Worm (Caenorhabditis elegans) whole organism, L4 larva: ENCODE data around the gene mkk-4.

Experiments
- D1046.2 ChIP-seq: fragments of 200-800 bp; sonication (Bioruptor generic); IDR thresholded peaks from 2 replicates; pipeline ENCODE4 v1.3.6; 2022; ENCODE audit warnings: missing genetic modification characterization, missing compliant biosample characterization
- F26F4.8 ChIP-seq: fragments of 200-800 bp; sonication (Bioruptor generic); conservative IDR thresholded peaks from 2 replicates; pipeline ENCODE4 v1.3.6; 2022; ENCODE audit warnings: missing genetic modification characterization, missing compliant biosample characterization
- T20F7.1 ChIP-seq: fragments of 200-800 bp; sonication (Bioruptor generic); optimal IDR thresholded peaks from 2 replicates; lab custom pipeline; 2018; ENCODE audit warnings: mild to moderate bottlenecking, missing genetic modification characterization, missing compliant biosample characterization
- Y105C5A.15 ChIP-seq: fragments of 200-800 bp; sonication (Bioruptor generic); IDR thresholded peaks from 2 replicates; pipeline ENCODE4 v1.3.6; 2022; ENCODE audit warnings: missing genetic modification characterization, missing compliant biosample characterization
- Y5F2A.4 ChIP-seq: fragments of 200-800 bp; sonication (Bioruptor generic); optimal IDR thresholded peaks from 2 replicates; lab custom pipeline; 2018; ENCODE audit warnings: mild to moderate bottlenecking, missing genetic modification characterization, missing compliant biosample characterization
- Y75B8A.6 ChIP-seq: fragments of 200-800 bp; sonication (Bioruptor generic); IDR thresholded peaks from 2 replicates; pipeline ENCODE4 v1.3.6; 2022; ENCODE audit warnings: missing genetic modification reagents, missing genetic modification characterization, missing compliant biosample characterization
- ZK337.2 ChIP-seq: fragments of 200-800 bp; sonication (Bioruptor generic); IDR thresholded peaks from 2 replicates; pipeline ENCODE4 v1.3.6; 2022; ENCODE audit warnings: missing genetic modification reagents, missing genetic modification characterization, missing compliant biosample characterization
- aha-1 ChIP-seq: fragments of 150-350 bp; peaks from one replicate; lab custom pipeline; 2014; ENCODE audit warnings: missing biosample characterization, missing genetic modification characterization
- ceh-28 ChIP-seq: fragments of 150-350 bp; optimal IDR thresholded peaks from 2 replicates; lab custom pipeline; 2014; ENCODE audit warnings: missing biosample characterization, missing genetic modification reagents, missing genetic modification characterization
- ctbp-1 ChIP-seq: fragments of 200-800 bp; sonication (Bioruptor generic); IDR thresholded peaks from 2 replicates; pipeline ENCODE4 v1.3.6; 2022; ENCODE audit warnings: missing genetic modification reagents, missing genetic modification characterization, missing compliant biosample characterization
- daf-16 ChIP-seq, 3 experiments: sonication (generic microtip); optimal IDR thresholded peaks; 2 replicates each; lab custom pipeline; 2016 to 2017; ENCODE audit warnings: missing genetic modification characterization in 3 of 3, missing genetic modification reagents in 3 of 3, mild to moderate bottlenecking in 2 of 3, missing compliant biosample characterization in 2 of 3, missing biosample characterization in 1 of 3, moderate library complexity in 1 of 3
- dmd-6 ChIP-seq: fragments of 200-800 bp; sonication (Bioruptor generic); IDR thresholded peaks from 2 replicates; pipeline ENCODE4 v1.3.6; 2022; ENCODE audit warnings: missing genetic modification reagents, missing genetic modification characterization, missing compliant biosample characterization
- dmd-8 ChIP-seq: fragments of 200-800 bp; sonication (Bioruptor generic); IDR thresholded peaks from 2 replicates; pipeline ENCODE4 v1.3.6; 2022; ENCODE audit warnings: missing genetic modification characterization, missing compliant biosample characterization
- dve-1 ChIP-seq: sonication (generic microtip); optimal IDR thresholded peaks from 2 replicates; lab custom pipeline; 2017; ENCODE audit warnings: antibody characterized with exemption, mild to moderate bottlenecking, missing genetic modification characterization, missing compliant biosample characterization; ENCODE audit not compliant: insufficient read depth
- egl-43 ChIP-seq: fragments of 200-800 bp; sonication (Bioruptor generic); IDR thresholded peaks from 2 replicates; pipeline ENCODE4 v1.3.6; 2022; ENCODE audit warnings: missing genetic modification reagents, missing genetic modification characterization, missing compliant biosample characterization
- hlh-11 ChIP-seq: fragments of 200-800 bp; sonication (Bioruptor generic); optimal IDR thresholded peaks from 2 replicates; lab custom pipeline; 2018; ENCODE audit warnings: mild to moderate bottlenecking, missing genetic modification characterization, missing compliant biosample characterization
- hlh-30 ChIP-seq: sonication (generic microtip); optimal IDR thresholded peaks from 2 replicates; lab custom pipeline; 2017; ENCODE audit warnings: antibody characterized with exemption, mild to moderate bottlenecking, missing genetic modification characterization, missing compliant biosample characterization; ENCODE audit not compliant: insufficient read depth
- lin-13 ChIP-seq: fragments of 150-350 bp; optimal IDR thresholded peaks from 2 replicates; lab custom pipeline; 2014; ENCODE audit warnings: missing biosample characterization, missing genetic modification reagents, missing genetic modification characterization
- lin-29 ChIP-seq: fragments of 200-800 bp; sonication (Bioruptor generic); IDR thresholded peaks from 2 replicates; pipeline ENCODE4 v1.3.6; 2022; ENCODE audit warnings: missing genetic modification reagents, missing genetic modification characterization, missing compliant biosample characterization
- lin-39 ChIP-seq: fragments of 150-350 bp; optimal IDR thresholded peaks from 2 replicates; lab custom pipeline; 2014; ENCODE audit warnings: missing biosample characterization, missing genetic modification reagents, missing genetic modification characterization
- lsy-2 ChIP-seq, 2 experiments: fragments of 150-350 bp in 1 of 2; sonication (generic microtip) in 1 of 2; optimal IDR thresholded peaks; 2 replicates each; lab custom pipeline; 2014 to 2017; ENCODE audit warnings: missing biosample characterization in 2 of 2, missing genetic modification characterization in 2 of 2
- madf-5 ChIP-seq, 2 experiments: fragments of 200-800 bp; sonication (Bioruptor generic); IDR thresholded peaks; 2 replicates each; pipeline ENCODE4 v1.3.6; 2022; ENCODE audit warnings: missing compliant biosample characterization in 2 of 2, missing genetic modification characterization in 2 of 2
- mdl-1 ChIP-seq, 2 experiments: fragments of 150-350 bp in 1 of 2; sonication (generic microtip) in 1 of 2; optimal IDR thresholded peaks; 2 replicates each; lab custom pipeline; 2014 to 2017; ENCODE audit warnings: missing biosample characterization in 2 of 2, missing genetic modification characterization in 2 of 2
- mdt-29 ChIP-seq: fragments of 200-800 bp; sonication (Bioruptor generic); IDR thresholded peaks from 2 replicates; pipeline ENCODE4 v1.3.6; 2022; ENCODE audit warnings: missing genetic modification reagents, missing genetic modification characterization, missing compliant biosample characterization
- mep-1 ChIP-seq: fragments of 150-350 bp; sonication (generic microtip); optimal IDR thresholded peaks from 3 replicates; lab custom pipeline; 2014; ENCODE audit warnings: missing biosample characterization, missing genetic modification characterization
- mes-2 ChIP-seq: sonication (generic microtip); optimal IDR thresholded peaks from 2 replicates; lab custom pipeline; 2016; ENCODE audit warnings: missing genotype, mild to moderate bottlenecking, missing genetic modification characterization, missing compliant biosample characterization; ENCODE audit not compliant: poor library complexity, severe bottlenecking
- nhr-102 ChIP-seq: sonication (generic microtip); optimal IDR thresholded peaks from 2 replicates; lab custom pipeline; 2016; ENCODE audit warnings: mild to moderate bottlenecking, missing genetic modification characterization, moderate library complexity, missing compliant biosample characterization
- nhr-111 ChIP-seq: fragments of 200-800 bp; sonication (Bioruptor generic); optimal IDR thresholded peaks from 2 replicates; lab custom pipeline; 2018; ENCODE audit warnings: mild to moderate bottlenecking, missing genetic modification characterization, missing compliant biosample characterization
- nhr-237 ChIP-seq: sonication (generic microtip); optimal IDR thresholded peaks from 2 replicates; lab custom pipeline; 2017; ENCODE audit warnings: missing biosample characterization, missing genetic modification characterization
- nhr-28 ChIP-seq: fragments of 150-350 bp; optimal IDR thresholded peaks from 2 replicates; lab custom pipeline; 2014; ENCODE audit warnings: missing biosample characterization, missing genetic modification characterization
- nhr-42 ChIP-seq: fragments of 200-800 bp; sonication (Bioruptor generic); IDR thresholded peaks from 2 replicates; pipeline ENCODE4 v1.3.6; 2022; ENCODE audit warnings: missing genetic modification characterization, missing compliant biosample characterization
- nhr-6 ChIP-seq: fragments of 150-350 bp; optimal IDR thresholded peaks from 2 replicates; lab custom pipeline; 2014; ENCODE audit warnings: missing biosample characterization, missing genetic modification characterization
- nhr-77 ChIP-seq: fragments of 150-350 bp; optimal IDR thresholded peaks from 2 replicates; lab custom pipeline; 2014; ENCODE audit warnings: missing biosample characterization, missing genetic modification characterization
- pqm-1 ChIP-seq: sonication (generic microtip); optimal IDR thresholded peaks from 2 replicates; lab custom pipeline; 2017; ENCODE audit warnings: missing biosample characterization, missing genetic modification characterization
- snpc-4 ChIP-seq: fragments of 150-350 bp; optimal IDR thresholded peaks from 2 replicates; lab custom pipeline; 2014; ENCODE audit warnings: missing biosample characterization, missing genetic modification characterization
- unc-39 ChIP-seq: sonication (generic microtip); optimal IDR thresholded peaks from 2 replicates; lab custom pipeline; 2017; ENCODE audit warnings: missing biosample characterization, missing genetic modification characterization
- zag-1 ChIP-seq: fragments of 150-350 bp; optimal IDR thresholded peaks from 2 replicates; lab custom pipeline; 2014; ENCODE audit warnings: missing biosample characterization, missing genetic modification characterization
- zip-2 ChIP-seq: fragments of 150-350 bp; optimal IDR thresholded peaks from 2 replicates; lab custom pipeline; 2014; ENCODE audit warnings: missing biosample characterization, missing genetic modification characterization

mkk-4 gene

DNA sequence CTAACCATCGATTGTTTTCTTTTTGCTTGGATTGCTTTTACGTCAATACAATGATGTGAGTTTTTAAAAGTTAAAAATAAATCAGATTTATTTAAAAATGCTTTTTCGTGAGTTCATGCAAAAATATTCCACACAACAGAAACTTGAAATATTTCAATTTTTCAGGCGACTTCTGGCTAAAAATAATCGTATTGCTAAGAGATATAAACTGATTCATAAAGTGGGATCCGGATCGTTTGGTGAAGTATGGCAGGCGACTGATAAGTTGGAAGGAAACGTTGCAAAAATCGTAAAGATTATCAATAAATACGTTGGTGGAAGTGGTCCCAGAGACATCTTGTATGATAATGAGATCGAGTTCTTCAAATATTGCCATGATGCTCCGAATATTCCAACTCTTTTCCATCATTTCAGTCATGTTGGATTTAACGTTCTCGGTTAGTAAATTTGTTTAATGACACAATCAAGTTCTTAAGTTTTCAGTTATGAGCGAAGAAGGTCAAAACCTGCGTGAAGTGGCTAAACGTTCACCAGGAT lies 32.9 kb downstream of the mkk-4 start, which contains the start of gene ZC373.3:
Gene ZC373.3, plus strand, starts transcription at position 51 of the 537 bp plus-strand sequence.
- TF ChIP-seq aha-1 (tag; lab: Kevin White, UChicago) (peak; percentile 94), unc-39 (tag; lab: Kevin White, UChicago) (no peak), madf-5 (GFP tag; IDR thresholded peaks at IDR 0.05; lab: Robert Waterston, UW) (no peak), lin-39 (tag; lab: Kevin White, UChicago) (no peak), nhr-237 (tag; lab: Kevin White, UChicago) (no peak), snpc-4 (tag; lab: Kevin White, UChicago) (no peak)

- TF ChIP-seq daf-16 (GFP tag; optimal IDR thresholded peaks at IDR 0.05; lab: Kevin White, UChicago) (peak in 1 of 2 experiments; percentile 67), daf-16 (tag; optimal IDR thresholded peaks at IDR 0.05; lab: Kevin White, UChicago) (no peak), hlh-11 (tag; lab: Kevin White, UChicago) (peak; percentile 59), nhr-102 (tag; lab: Kevin White, UChicago) (no peak)
These were observed 40.8 kb downstream of the mkk-4 start for ce11 chrX:10068468-10068867.

- TF ChIP-seq mdt-29 (GFP tag; lab: Robert Waterston, UW) (no peak), ceh-28 (tag; lab: Kevin White, UChicago) (no peak), dmd-8 (GFP tag; lab: Robert Waterston, UW) (no peak), Y105C5A.15 (GFP tag; lab: Robert Waterston, UW) (no peak), nhr-102 (tag; lab: Kevin White, UChicago) (no peak), snpc-4 (tag; lab: Kevin White, UChicago) (no peak), F26F4.8 (GFP tag; lab: Robert Waterston, UW) (no peak), nhr-77 (tag; lab: Kevin White, UChicago) (no peak), D1046.2 (no peak), zip-2 (tag; lab: Kevin White, UChicago) (no peak), nhr-28 (no peak), zag-1 (tag; lab: Kevin White, UChicago) (no peak), lsy-2 (tag; optimal IDR thresholded peaks at IDR 0.05; lab: Kevin White, UChicago) (no peak), lin-29 (GFP tag; lab: Robert Waterston, UW) (no peak), nhr-111 (GFP tag; lab: Kevin White, UChicago) (no peak), nhr-42 (GFP tag; lab: Robert Waterston, UW) (no peak)
These were observed 42.0 kb downstream of the mkk-4 start, which contains the start of gene mlck-1 for ce11 chrX:10069692-10070091. Gene mlck-1 (minus strand): TSS chrX:10069792.

DNA sequence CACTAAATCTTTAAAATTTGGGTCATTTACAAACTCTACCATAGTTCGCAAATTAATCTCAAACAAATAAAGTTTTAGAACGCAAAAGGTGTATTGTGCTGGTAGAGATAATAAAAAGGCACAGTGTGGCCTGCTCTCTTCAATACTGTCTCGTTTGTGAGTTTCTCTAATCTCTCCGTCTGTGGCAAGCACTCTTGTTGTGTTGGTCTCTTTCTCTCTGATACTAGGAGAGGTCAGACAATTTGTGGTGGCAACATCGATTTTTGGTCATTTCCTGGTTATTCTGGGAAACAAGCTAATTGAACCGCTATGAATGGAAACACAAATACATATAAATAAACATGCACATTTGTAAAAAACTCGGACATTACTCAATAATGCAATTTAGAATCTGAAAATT lies 46.6 kb downstream of the mkk-4 start, which contains the start of gene ZC373.5:
Gene ZC373.5, minus strand, starts transcription at position 159 of the 400 bp plus-strand sequence.
- TF ChIP-seq T20F7.1 (GFP tag; lab: Kevin White, UChicago) = no peak
- TF ChIP-seq lin-39 (tag; lab: Kevin White, UChicago) = no peak
- TF ChIP-seq mdt-29 (GFP tag; lab: Robert Waterston, UW) = no peak
- TF ChIP-seq lin-13 (GFP tag; lab: Kevin White, UChicago) = no peak
- peak in 1 of 2 experiments; percentile 32 for TF ChIP-seq lsy-2 (tag; optimal IDR thresholded peaks at IDR 0.05; lab: Kevin White, UChicago)
- no peak for TF ChIP-seq egl-43 (GFP tag; lab: Robert Waterston, UW)
- no peak for TF ChIP-seq ZK337.2 (GFP tag; lab: Robert Waterston, UW)
- no peak for TF ChIP-seq Y5F2A.4 (GFP tag; lab: Kevin White, UChicago)
- TF ChIP-seq nhr-28 = peak; percentile 77
- peak; percentile 60 for TF ChIP-seq hlh-11 (tag; lab: Kevin White, UChicago)
- no peak for TF ChIP-seq ctbp-1 (GFP tag; lab: Robert Waterston, UW)
- TF ChIP-seq mdl-1 (tag; optimal IDR thresholded peaks at IDR 0.05; lab: Kevin White, UChicago) = peak in 1 of 2 experiments; percentile 11
- peak; percentile 79 for TF ChIP-seq dve-1
- TF ChIP-seq nhr-102 (tag; lab: Kevin White, UChicago) = peak; percentile 1
- peak; percentile 41 for TF ChIP-seq mes-2 (tag; lab: Kevin White, UChicago)
- peak; percentile 29 for TF ChIP-seq nhr-6
- no peak for TF ChIP-seq daf-16 (GFP tag; optimal IDR thresholded peaks at IDR 0.05; lab: Kevin White, UChicago)
- peak; percentile 87 for TF ChIP-seq daf-16 (tag; optimal IDR thresholded peaks at IDR 0.05; lab: Kevin White, UChicago)
- peak; percentile 9 for TF ChIP-seq mep-1
- TF ChIP-seq Y75B8A.6 = no peak
- TF ChIP-seq dmd-6 (GFP tag; lab: Robert Waterston, UW) = peak; percentile 58
- TF ChIP-seq pqm-1 (tag; lab: Kevin White, UChicago) = peak; percentile 50
- TF ChIP-seq hlh-30 (tag; lab: Kevin White, UChicago) = peak; percentile 46
